Fruit fly (Drosophila melanogaster) whole organism, embryonic: Measurements from ENCODE around the gene Prm.
A peak's percentile ranks its signal among the peaks of the same experiment; 100 is the strongest.

Experiments used
- Antp ChIP-seq: fragments of 200-800 bp; sonication (Bioruptor generic); optimal IDR thresholded peaks from 3 replicates; lab custom pipeline; 2016; ENCODE audit warnings: missing biosample characterization, missing genetic modification characterization
- Asciz ChIP-seq: fragments of 200-800 bp; sonication (Bioruptor generic); optimal IDR thresholded peaks from 2 replicates; lab custom pipeline; 2017; ENCODE audit warnings: missing biosample characterization, mild to moderate bottlenecking, missing genetic modification characterization, missing genetic modification reagents
- CG10267 ChIP-seq: fragments of 200-800 bp; sonication (Bioruptor generic); optimal IDR thresholded peaks from 2 replicates; lab custom pipeline; 2018; ENCODE audit warnings: missing biosample characterization, mild to moderate bottlenecking, missing genetic modification characterization, moderate library complexity
- CG11093 ChIP-seq: fragments of 200-800 bp; sonication (Bioruptor generic); IDR thresholded peaks from 3 replicates; pipeline ENCODE4 v1.3.6; 2022; ENCODE audit warnings: missing biosample characterization, missing genetic modification characterization
- CG11723 ChIP-seq: fragments of 200-800 bp; sonication (Bioruptor generic); optimal IDR thresholded peaks from 2 replicates; lab custom pipeline; 2017; ENCODE audit warnings: missing biosample characterization, mild to moderate bottlenecking, missing genetic modification characterization
- CG13296 ChIP-seq: fragments of 200-800 bp; sonication (Bioruptor generic); optimal IDR thresholded peaks from 3 replicates; lab custom pipeline; 2018; ENCODE audit warnings: missing biosample characterization, mild to moderate bottlenecking, missing genetic modification characterization
- CG14050 ChIP-seq: fragments of 200-800 bp; sonication (Bioruptor generic); IDR thresholded peaks from 3 replicates; pipeline ENCODE4 v1.3.6; 2022; ENCODE audit warnings: missing biosample characterization, missing genetic modification characterization
- CG15696 ChIP-seq: fragments of 200-800 bp; sonication (Bioruptor generic); optimal IDR thresholded peaks from 2 replicates; lab custom pipeline; 2019; ENCODE audit warnings: missing biosample characterization, mild to moderate bottlenecking, missing genetic modification characterization, moderate library complexity
- CG16813 ChIP-seq: fragments of 200-800 bp; sonication (Bioruptor generic); IDR thresholded peaks from 3 replicates; pipeline ENCODE4 v1.3.6; 2022; ENCODE audit warnings: missing biosample characterization, missing genetic modification characterization; ENCODE audit not compliant: partially characterized antibody
- CG17328 ChIP-seq: fragments of 200-800 bp; sonication (Bioruptor generic); IDR thresholded peaks from 2 replicates; pipeline ENCODE4 v1.3.6; 2022; ENCODE audit warnings: missing biosample characterization, missing genetic modification characterization
- CG17359 ChIP-seq: fragments of 200-800 bp; sonication (Bioruptor generic); optimal IDR thresholded peaks from 3 replicates; lab custom pipeline; 2018; ENCODE audit warnings: missing biosample characterization, mild to moderate bottlenecking, missing genetic modification characterization, moderate library complexity
- CG18011 ChIP-seq: fragments of 200-800 bp; sonication (Bioruptor generic); optimal IDR thresholded peaks from 2 replicates; lab custom pipeline; 2017; ENCODE audit warnings: missing biosample characterization, missing genetic modification characterization, mild to moderate bottlenecking, moderate library complexity, missing genotype
- CG18262 ChIP-seq: fragments of 200-800 bp; optimal IDR thresholded peaks from 3 replicates; lab custom pipeline; 2019; ENCODE audit warnings: missing biosample characterization, mild to moderate bottlenecking, missing genetic modification characterization, moderate library complexity
- CG32767 ChIP-seq: fragments of 200-800 bp; sonication (Bioruptor generic); IDR thresholded peaks from 2 replicates; pipeline ENCODE4 v1.3.6; 2022; ENCODE audit warnings: missing biosample characterization, missing genetic modification characterization
- CG33557 ChIP-seq: fragments of 200-800 bp; sonication (Bioruptor generic); optimal IDR thresholded peaks from 2 replicates; lab custom pipeline; 2019; ENCODE audit warnings: missing biosample characterization, mild to moderate bottlenecking, missing genetic modification characterization, moderate library complexity
- CG42726 ChIP-seq: fragments of 200-800 bp; sonication (Bioruptor generic); IDR thresholded peaks from 2 replicates; pipeline ENCODE4 v1.3.6; 2022; ENCODE audit warnings: missing biosample characterization, missing genetic modification characterization; ENCODE audit not compliant: partially characterized antibody
- CG4730 ChIP-seq: fragments of 200-800 bp; sonication (Bioruptor generic); IDR thresholded peaks from 2 replicates; pipeline ENCODE4 v1.3.6; 2022; ENCODE audit warnings: missing biosample characterization, missing genetic modification characterization
- CG4854 ChIP-seq: fragments of 200-800 bp; sonication (Bioruptor generic); optimal IDR thresholded peaks from 2 replicates; lab custom pipeline; 2016; ENCODE audit warnings: missing biosample characterization, missing genetic modification characterization, inconsistent platforms
- CG8359 ChIP-seq: fragments of 200-800 bp; sonication (Bioruptor generic); optimal IDR thresholded peaks from 2 replicates; lab custom pipeline; 2017; ENCODE audit warnings: missing biosample characterization, mild to moderate bottlenecking, missing genetic modification characterization, borderline replicate concordance
- CG8478 ChIP-seq: fragments of >200 bp; optimal IDR thresholded peaks from 2 replicates; lab custom pipeline; 2018
- CG8765 ChIP-seq: fragments of 200-800 bp; sonication (Bioruptor generic); IDR thresholded peaks from 2 replicates; pipeline ENCODE4 v1.3.6; 2022; ENCODE audit warnings: missing biosample characterization, missing genetic modification characterization
- CG9437 ChIP-seq: fragments of 200-800 bp; sonication (Bioruptor generic); optimal IDR thresholded peaks from 2 replicates; lab custom pipeline; 2018; ENCODE audit warnings: missing biosample characterization, mild to moderate bottlenecking, missing genetic modification characterization
- E2f1 ChIP-seq: fragments of 200-800 bp; sonication (Bioruptor generic); IDR thresholded peaks from 2 replicates; pipeline ENCODE4 v1.3.6; 2022; ENCODE audit warnings: missing biosample characterization, missing genetic modification characterization
- HmgD ChIP-seq: fragments of 200-800 bp; sonication (Bioruptor generic); optimal IDR thresholded peaks from 3 replicates; lab custom pipeline; 2016; ENCODE audit warnings: missing biosample characterization, missing genetic modification characterization
- Hmr ChIP-seq: fragments of 200-800 bp; sonication (Bioruptor generic); optimal IDR thresholded peaks from 3 replicates; lab custom pipeline; 2017; ENCODE audit warnings: mild to moderate bottlenecking, missing biosample characterization, missing genetic modification reagents, missing genetic modification characterization
- Hr39 ChIP-seq: fragments of >200 bp; optimal IDR thresholded peaks from 2 replicates; lab custom pipeline; 2017
- Jarid2 ChIP-seq: fragments of 200-800 bp; sonication (Bioruptor generic); optimal IDR thresholded peaks from 3 replicates; lab custom pipeline; 2017; ENCODE audit warnings: mild to moderate bottlenecking, missing biosample characterization, missing genetic modification reagents, missing genetic modification characterization
- MTF-1 ChIP-seq: fragments of 200-800 bp; sonication (Bioruptor generic); optimal IDR thresholded peaks from 2 replicates; lab custom pipeline; 2018; ENCODE audit warnings: missing biosample characterization, mild to moderate bottlenecking, missing genetic modification characterization, borderline replicate concordance
- Mrtf ChIP-seq: fragments of 200-800 bp; sonication (Bioruptor generic); IDR thresholded peaks from 3 replicates; pipeline ENCODE4 v1.3.6; 2022; ENCODE audit warnings: missing biosample characterization, missing genetic modification characterization
- Nf-YB ChIP-seq: fragments of 200-800 bp; sonication (Bioruptor generic); optimal IDR thresholded peaks from 3 replicates; lab custom pipeline; 2019; ENCODE audit warnings: missing biosample characterization, mild to moderate bottlenecking, missing genetic modification characterization, moderate library complexity
- ac ChIP-seq: fragments of 200-800 bp; sonication (Bioruptor generic); optimal IDR thresholded peaks from 3 replicates; lab custom pipeline; 2017; ENCODE audit warnings: missing biosample characterization, mild to moderate bottlenecking, missing genetic modification characterization
- al ChIP-seq: fragments of 200-800 bp; sonication (Bioruptor generic); IDR thresholded peaks from 2 replicates; pipeline ENCODE4 v1.3.6; 2022; ENCODE audit warnings: missing biosample characterization, missing genetic modification characterization
- aop ChIP-seq: fragments of 200-800 bp; sonication (Bioruptor generic); IDR thresholded peaks from 2 replicates; pipeline ENCODE4 v1.3.6; 2022; ENCODE audit warnings: missing biosample characterization, missing genetic modification characterization
- dpn ChIP-seq, 2 experiments: fragments of 200-800 bp; sonication (Bioruptor generic); optimal IDR thresholded peaks; 3 replicates each; lab custom pipeline; 2016; ENCODE audit warnings: missing biosample characterization in 2 of 2, missing genetic modification characterization in 2 of 2
- exex ChIP-seq: fragments of 200-800 bp; sonication (Bioruptor generic); optimal IDR thresholded peaks from 4 replicates; lab custom pipeline; 2018; ENCODE audit warnings: missing biosample characterization, mild to moderate bottlenecking, missing genetic modification characterization, moderate library complexity
- fd3F ChIP-seq: fragments of 200-800 bp; sonication (Bioruptor generic); optimal IDR thresholded peaks from 2 replicates; lab custom pipeline; 2018; ENCODE audit warnings: missing biosample characterization, mild to moderate bottlenecking, missing genetic modification characterization, moderate library complexity
- fd96Cb ChIP-seq: fragments of 200-800 bp; sonication (Bioruptor generic); optimal IDR thresholded peaks from 2 replicates; lab custom pipeline; 2018; ENCODE audit warnings: missing biosample characterization, mild to moderate bottlenecking, missing genetic modification characterization, moderate library complexity
- gfzf ChIP-seq: fragments of 200-800 bp; sonication (Bioruptor generic); optimal IDR thresholded peaks from 2 replicates; lab custom pipeline; 2016; ENCODE audit warnings: missing biosample characterization, mild to moderate bottlenecking, missing genetic modification characterization, moderate library complexity
- gsb ChIP-seq: fragments of 200-800 bp; sonication (Bioruptor generic); IDR thresholded peaks from 2 replicates; pipeline ENCODE4 v1.3.6; 2022; ENCODE audit warnings: missing biosample characterization, missing genetic modification characterization
- p53 ChIP-seq: fragments of 200-800 bp; sonication (Bioruptor generic); optimal IDR thresholded peaks from 2 replicates; lab custom pipeline; 2016; ENCODE audit warnings: missing biosample characterization, missing genetic modification characterization
- pho ChIP-seq: fragments of 200-800 bp; sonication (Bioruptor generic); optimal IDR thresholded peaks from 2 replicates; lab custom pipeline; 2016; ENCODE audit warnings: missing biosample characterization, missing genetic modification characterization
- salm ChIP-seq: fragments of 200-800 bp; sonication (Bioruptor generic); optimal IDR thresholded peaks from 2 replicates; lab custom pipeline; 2018; ENCODE audit warnings: missing biosample characterization, mild to moderate bottlenecking, missing genetic modification characterization
- schlank ChIP-seq: fragments of 200-800 bp; sonication (Bioruptor generic); optimal IDR thresholded peaks from 2 replicates; lab custom pipeline; 2018; ENCODE audit warnings: missing biosample characterization, mild to moderate bottlenecking, missing genetic modification characterization
- seq ChIP-seq: fragments of 200-800 bp; sonication (Bioruptor generic); IDR thresholded peaks from 2 replicates; pipeline ENCODE4 v1.3.6; 2022; ENCODE audit warnings: missing biosample characterization, missing genetic modification characterization
- shn ChIP-seq: fragments of 200-800 bp; sonication (Bioruptor generic); optimal IDR thresholded peaks from 3 replicates; lab custom pipeline; 2016; ENCODE audit warnings: missing biosample characterization, missing genetic modification characterization
- sim ChIP-seq: fragments of 200-800 bp; sonication (Bioruptor generic); IDR thresholded peaks from 2 replicates; pipeline ENCODE4 v1.3.6; 2022; ENCODE audit warnings: missing biosample characterization, missing genetic modification characterization
- sima ChIP-seq: fragments of 200-800 bp; sonication (Bioruptor generic); optimal IDR thresholded peaks from 2 replicates; lab custom pipeline; 2016; ENCODE audit warnings: missing biosample characterization, missing genetic modification characterization
- trh ChIP-seq: fragments of 200-800 bp; sonication (Bioruptor generic); optimal IDR thresholded peaks from 2 replicates; lab custom pipeline; 2016; ENCODE audit warnings: missing biosample characterization, missing genetic modification characterization
- ttk ChIP-seq: fragments of 200-800 bp; sonication (Bioruptor generic); IDR thresholded peaks from 2 replicates; pipeline ENCODE4 v2.1.2; 2022; ENCODE audit warnings: missing biosample characterization, missing genetic modification characterization
- unpg ChIP-seq: fragments of 200-800 bp; sonication (Bioruptor generic); optimal IDR thresholded peaks from 3 replicates; lab custom pipeline; 2018; ENCODE audit warnings: missing biosample characterization, mild to moderate bottlenecking, missing genetic modification characterization, moderate library complexity
- vfl ChIP-seq: fragments of 200-800 bp; sonication (Bioruptor generic); optimal IDR thresholded peaks from 2 replicates; lab custom pipeline; 2016; ENCODE audit warnings: missing biosample characterization, missing genetic modification characterization
- zfh1 ChIP-seq: fragments of 200-800 bp; sonication (Bioruptor generic); IDR thresholded peaks from 3 replicates; pipeline ENCODE4 v1.3.6; 2022; ENCODE audit warnings: missing biosample characterization, missing genetic modification characterization

The Prm gene

DNA sequence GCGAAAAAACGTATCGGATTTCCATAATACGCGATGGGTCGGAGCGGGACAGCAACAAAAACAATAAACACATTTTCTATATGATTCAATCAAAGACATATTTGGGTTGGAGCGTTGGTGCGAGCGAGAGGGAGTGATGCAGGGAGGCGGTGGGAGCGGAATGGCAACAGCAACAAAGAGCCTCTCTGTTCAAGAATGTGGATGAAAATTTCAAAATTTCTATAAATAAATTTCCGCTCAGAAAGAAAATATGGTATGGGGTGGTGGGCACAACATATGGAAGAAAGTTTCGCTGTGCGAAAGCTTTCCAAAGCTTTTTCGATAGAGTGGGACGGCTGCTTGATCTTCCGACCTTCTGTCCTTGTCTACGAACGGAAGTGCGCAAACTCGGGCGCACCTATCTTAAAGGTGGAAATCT lies 4.0 kb downstream of the Prm start (continued):
- TF ChIP-seq CG33557 (GFP tag; lab: Kevin White, UChicago) (no peak), trh (GFP tag; lab: Kevin White, UChicago) (no peak), CG9437 (GFP tag; lab: Kevin White, UChicago) (peak; percentile 39), dpn (GFP tag; optimal IDR thresholded peaks at IDR 0.05; lab: Kevin White, UChicago) (no peak), CG8359 (GFP tag; lab: Kevin White, UChicago) (no peak), Antp (no peak), salm (tag; lab: Kevin White, UChicago) (no peak), Nf-YB (GFP tag; lab: Kevin White, UChicago) (no peak), E2f1 (no peak), gfzf (no peak), schlank (tag; lab: Kevin White, UChicago) (no peak), CG11093 (no peak), CG18262 (tag; lab: Kevin White, UChicago) (no peak), Hr39 (no peak), al (no peak), aop (peak; percentile 72; the same call in 1 of the 2 replicates), MTF-1 (GFP tag; lab: Kevin White, UChicago) (peak; percentile 36), exex (no peak), zfh1 (GFP tag; lab: Robert Waterston, UW) (no peak), CG8478 (lab: Kevin White, UChicago) (no peak), sim (no peak), CG8765 (GFP tag; lab: Robert Waterston, UW) (no peak), ac (GFP tag; lab: Kevin White, UChicago) (no peak), gsb (GFP tag; lab: Robert Waterston, UW) (no peak), Hmr (GFP tag; lab: Kevin White, UChicago) (peak; percentile 33), CG16813 (GFP tag; lab: Robert Waterston, UW) (no peak), Jarid2 (no peak), unpg (no peak), vfl (no peak), p53 (GFP tag; lab: Kevin White, UChicago) (no peak), CG18011 (no peak), CG17328 (no peak), CG4854 (GFP tag; lab: Kevin White, UChicago) (no peak), CG14050 (GFP tag; lab: Robert Waterston, UW) (peak; percentile 39; the same call in 2 of the 3 replicates), sima (GFP tag; lab: Kevin White, UChicago) (no peak), fd96Cb (tag; lab: Kevin White, UChicago) (no peak), CG10267 (tag; lab: Kevin White, UChicago) (no peak), Asciz (GFP tag; lab: Kevin White, UChicago) (peak; percentile 29), Mrtf (no peak), seq (GFP tag; lab: Robert Waterston, UW) (no peak; the same call in 1 of the 2 replicates), CG15696 (no peak), CG4730 (GFP tag; lab: Robert Waterston, UW) (no peak), CG11723 (peak; percentile 35), CG13296 (GFP tag; lab: Kevin White, UChicago) (peak; percentile 18), CG17359 (tag; lab: Kevin White, UChicago) (peak; percentile 31), HmgD (no peak), shn (no peak), pho (GFP tag; lab: Kevin White, UChicago) (no peak), fd3F (GFP tag; lab: Kevin White, UChicago) (no peak), CG32767 (GFP tag; lab: Robert Waterston, UW) (no peak), CG42726 (GFP tag; lab: Robert Waterston, UW) (no peak), ttk (GFP tag; lab: Robert Waterston, UW) (no peak; the same call in 1 of the 2 replicates)
